Worm (Caenorhabditis elegans) whole organism, late embryonic: Measurements from ENCODE around the gene T21D12.7.

Source experiments
- F13H6.1 ChIP-seq: sonication (generic microtip); optimal IDR thresholded peaks from 2 replicates; lab custom pipeline; 2016; ENCODE audit warnings: missing genetic modification characterization, missing compliant biosample characterization
- K09A11.1 ChIP-seq: sonication (generic microtip); optimal IDR thresholded peaks from 2 replicates; lab custom pipeline; 2017; ENCODE audit warnings: antibody characterized with exemption, mild to moderate bottlenecking, missing genetic modification characterization, missing compliant biosample characterization; ENCODE audit not compliant: insufficient read depth
- ahr-1 ChIP-seq: sonication (generic microtip); optimal IDR thresholded peaks from 2 replicates; lab custom pipeline; 2016; ENCODE audit warnings: missing genetic modification characterization, missing compliant biosample characterization
- ama-1 ChIP-seq: fragments of 150-350 bp; optimal IDR thresholded peaks from 2 replicates; lab custom pipeline; 2014
- ceh-18 ChIP-seq: sonication (generic microtip); optimal IDR thresholded peaks from 2 replicates; lab custom pipeline; 2016; ENCODE audit warnings: missing genetic modification characterization, missing compliant biosample characterization
- ceh-19 ChIP-seq: fragments of 200-800 bp; sonication (Bioruptor generic); optimal IDR thresholded peaks from 2 replicates; lab custom pipeline; 2018; ENCODE audit warnings: mild to moderate bottlenecking, missing genetic modification characterization, missing compliant biosample characterization
- ceh-2 ChIP-seq: sonication (generic microtip); optimal IDR thresholded peaks from 2 replicates; lab custom pipeline; 2016; ENCODE audit warnings: missing genotype, missing genetic modification characterization, missing compliant biosample characterization
- ceh-22 ChIP-seq: sonication (generic microtip); optimal IDR thresholded peaks from 2 replicates; lab custom pipeline; 2017; ENCODE audit warnings: missing biosample characterization, missing genetic modification characterization
- ceh-31 ChIP-seq: sonication (generic microtip); optimal IDR thresholded peaks from 2 replicates; lab custom pipeline; 2016; ENCODE audit warnings: missing genetic modification characterization, missing compliant biosample characterization
- ceh-45 ChIP-seq: fragments of 200-800 bp; sonication (Bioruptor generic); IDR thresholded peaks from 2 replicates; pipeline ENCODE4 v1.3.6; 2022; ENCODE audit warnings: missing genetic modification reagents, missing genetic modification characterization, missing compliant biosample characterization
- ceh-6 ChIP-seq: fragments of 200-800 bp; sonication (Bioruptor generic); optimal IDR thresholded peaks from 2 replicates; lab custom pipeline; 2018; ENCODE audit warnings: mild to moderate bottlenecking, missing genetic modification characterization, missing compliant biosample characterization
- che-1 ChIP-seq: sonication (generic microtip); optimal IDR thresholded peaks from 2 replicates; lab custom pipeline; 2016; ENCODE audit warnings: mild to moderate bottlenecking, missing genetic modification characterization, missing compliant biosample characterization
- elt-4 ChIP-seq: sonication (generic microtip); optimal IDR thresholded peaks from 2 replicates; lab custom pipeline; 2016; ENCODE audit warnings: missing genetic modification characterization, missing compliant biosample characterization
- ets-4 ChIP-seq: sonication (generic microtip); optimal IDR thresholded peaks from 2 replicates; lab custom pipeline; 2016; ENCODE audit warnings: missing genetic modification characterization, missing compliant biosample characterization
- fax-1 ChIP-seq: sonication (generic microtip); optimal IDR thresholded peaks from 2 replicates; lab custom pipeline; 2016; ENCODE audit warnings: missing genotype, missing genetic modification characterization, missing compliant biosample characterization
- fkh-10 ChIP-seq: fragments of 150-350 bp; optimal IDR thresholded peaks from 2 replicates; lab custom pipeline; 2014; ENCODE audit warnings: missing biosample characterization, missing genetic modification reagents, missing genetic modification characterization
- hlh-13 ChIP-seq: fragments of 200-800 bp; sonication (Bioruptor generic); optimal IDR thresholded peaks from 2 replicates; lab custom pipeline; 2018; ENCODE audit warnings: mild to moderate bottlenecking, missing genetic modification characterization, missing compliant biosample characterization
- hlh-15 ChIP-seq: sonication (generic microtip); optimal IDR thresholded peaks from 2 replicates; lab custom pipeline; 2016; ENCODE audit warnings: missing genetic modification characterization, missing compliant biosample characterization
- hlh-30 ChIP-seq: sonication (generic microtip); optimal IDR thresholded peaks from 2 replicates; lab custom pipeline; 2017; ENCODE audit warnings: antibody characterized with exemption, missing genetic modification characterization, missing compliant biosample characterization; ENCODE audit not compliant: insufficient read depth
- hlh-8 ChIP-seq: sonication (generic microtip); optimal IDR thresholded peaks from 2 replicates; lab custom pipeline; 2016; ENCODE audit warnings: missing genotype, missing genetic modification characterization, missing compliant biosample characterization
- mec-3 ChIP-seq: sonication (generic microtip); optimal IDR thresholded peaks from 2 replicates; lab custom pipeline; 2016; ENCODE audit warnings: borderline replicate concordance, missing genetic modification characterization, missing compliant biosample characterization
- nhr-232 ChIP-seq: sonication (generic microtip); optimal IDR thresholded peaks from 2 replicates; lab custom pipeline; 2016; ENCODE audit warnings: missing genetic modification characterization, missing compliant biosample characterization
- npax-4 ChIP-seq: sonication (generic microtip); optimal IDR thresholded peaks from 2 replicates; lab custom pipeline; 2016; ENCODE audit warnings: missing genetic modification characterization, missing compliant biosample characterization
- odd-2 ChIP-seq: sonication (generic microtip); optimal IDR thresholded peaks from 2 replicates; lab custom pipeline; 2017; ENCODE audit warnings: antibody characterized with exemption, mild to moderate bottlenecking, missing genetic modification characterization, missing compliant biosample characterization
- pag-3 ChIP-seq: sonication (generic microtip); optimal IDR thresholded peaks from 2 replicates; lab custom pipeline; 2016; ENCODE audit warnings: missing compliant biosample characterization, missing genetic modification characterization, borderline replicate concordance
- pax-1 ChIP-seq: fragments of 150-350 bp; optimal IDR thresholded peaks from 2 replicates; lab custom pipeline; 2014; ENCODE audit warnings: missing biosample characterization, missing genetic modification characterization
- pha-2 ChIP-seq: sonication (generic microtip); optimal IDR thresholded peaks from 2 replicates; lab custom pipeline; 2017; ENCODE audit warnings: mild to moderate bottlenecking, missing genetic modification characterization, missing compliant biosample characterization
- pha-4 ChIP-seq: fragments of 150-350 bp; optimal IDR thresholded peaks from 2 replicates; lab custom pipeline; 2018; ENCODE audit warnings: missing biosample characterization, missing genetic modification reagents, missing genetic modification characterization
- pqm-1 ChIP-seq: sonication (generic microtip); optimal IDR thresholded peaks from 2 replicates; lab custom pipeline; 2016; ENCODE audit warnings: missing genetic modification characterization, missing compliant biosample characterization
- pros-1 ChIP-seq: fragments of 150-350 bp; optimal IDR thresholded peaks from 2 replicates; lab custom pipeline; 2014; ENCODE audit warnings: missing biosample characterization, missing genetic modification reagents, missing genetic modification characterization
- ref-2 ChIP-seq: sonication (generic microtip); optimal IDR thresholded peaks from 2 replicates; lab custom pipeline; 2016; ENCODE audit warnings: missing genetic modification characterization, missing compliant biosample characterization
- rnt-1 ChIP-seq: sonication (generic microtip); optimal IDR thresholded peaks from 2 replicates; lab custom pipeline; 2016; ENCODE audit warnings: missing genetic modification characterization, missing compliant biosample characterization
- sox-4 ChIP-seq: sonication (generic microtip); optimal IDR thresholded peaks from 2 replicates; lab custom pipeline; 2017; ENCODE audit warnings: mild to moderate bottlenecking, missing genetic modification characterization, inconsistent platforms, missing compliant biosample characterization
- tbx-2 ChIP-seq: sonication (generic microtip); optimal IDR thresholded peaks from 2 replicates; lab custom pipeline; 2016; ENCODE audit warnings: missing genetic modification characterization, missing compliant biosample characterization
- unc-55 ChIP-seq: sonication (generic microtip); optimal IDR thresholded peaks from 2 replicates; lab custom pipeline; 2017; ENCODE audit warnings: missing biosample characterization, missing genetic modification reagents, missing genetic modification characterization

The T21D12.7 gene

DNA sequence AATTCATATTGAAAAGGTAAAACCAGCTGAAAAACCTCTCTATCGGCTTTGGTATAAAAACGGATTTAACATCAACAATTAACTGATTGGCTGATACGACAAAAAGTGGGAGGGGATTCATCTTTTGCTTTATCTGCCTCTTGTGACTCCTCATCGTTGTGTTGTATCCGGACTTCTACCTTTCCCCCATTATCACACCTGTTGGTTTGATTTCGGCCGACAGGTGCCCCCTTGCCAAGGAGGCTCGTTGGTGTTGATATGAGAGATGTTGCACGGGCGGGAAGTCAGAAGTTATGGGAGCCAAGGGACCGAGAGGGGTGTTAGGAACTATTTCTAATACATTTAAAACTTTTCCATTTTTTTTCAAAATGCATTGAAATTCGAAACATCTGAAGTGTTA, 23.2 kb upstream of the T21D12.7 start:
- TF ChIP-seq pax-1: no peak
- TF ChIP-seq unc-55 (GFP tag; lab: Kevin White, UChicago): peak; percentile 57

DNA sequence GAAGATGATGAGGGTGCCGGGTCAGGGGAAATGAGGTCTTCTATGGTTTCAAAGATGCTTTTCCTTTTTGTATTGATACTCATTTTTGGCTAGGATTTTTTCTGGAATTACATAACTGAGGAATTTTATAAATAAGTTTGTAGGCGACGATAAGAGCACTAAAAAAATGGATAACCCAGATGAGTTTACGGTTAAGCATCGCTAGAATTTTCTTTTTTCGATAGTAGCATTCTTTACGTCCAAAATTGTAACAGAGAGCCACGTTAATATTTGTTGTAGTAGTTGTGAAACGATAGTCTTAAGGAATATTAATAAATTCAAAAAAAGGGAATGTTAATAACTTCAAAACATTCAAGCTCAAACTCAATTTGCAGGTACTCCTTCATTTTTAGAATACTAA, 22.4 kb upstream of the T21D12.7 start, which contains the start of gene snai-1:
TSS of gene snai-1 (minus strand) at position 101 of the 400 bp plus-strand sequence.
- TF ChIP-seq ceh-18 (tag; lab: Kevin White, UChicago) (no peak), fax-1 (tag; lab: Kevin White, UChicago) (no peak), pros-1 (tag; lab: Kevin White, UChicago) (no peak), ceh-2 (tag; lab: Kevin White, UChicago) (no peak), odd-2 (no peak), che-1 (tag; lab: Kevin White, UChicago) (no peak), F13H6.1 (tag; lab: Kevin White, UChicago) (no peak), unc-55 (GFP tag; lab: Kevin White, UChicago) (no peak), sox-4 (no peak), npax-4 (no peak), K09A11.1 (tag; lab: Kevin White, UChicago) (no peak), ceh-22 (tag; lab: Kevin White, UChicago) (no peak), mec-3 (tag; lab: Kevin White, UChicago) (no peak), ahr-1 (tag; lab: Kevin White, UChicago) (no peak), elt-4 (tag; lab: Kevin White, UChicago) (no peak), pag-3 (tag; lab: Kevin White, UChicago) (no peak)

DNA sequence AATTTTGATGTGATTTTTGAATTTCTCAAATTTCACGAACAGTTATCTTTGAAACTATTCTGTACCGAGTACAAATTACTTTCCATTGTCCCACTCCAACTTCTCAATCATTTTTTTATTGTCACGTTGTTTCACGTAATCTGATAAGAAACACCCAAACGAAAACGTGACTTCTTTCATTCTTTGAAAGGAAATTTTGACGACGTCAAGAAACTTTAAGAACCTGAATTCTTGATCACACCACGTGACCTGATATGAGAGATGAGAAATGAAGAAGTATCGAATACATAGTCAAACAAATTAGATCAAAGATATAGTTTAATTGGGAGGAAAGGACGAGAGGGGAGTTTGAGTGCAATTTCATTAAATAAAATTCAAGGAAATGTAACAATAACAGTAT, 18.3 kb upstream of the T21D12.7 start:
- TF ChIP-seq ahr-1 (tag; lab: Kevin White, UChicago) (no peak), nhr-232 (no peak), hlh-13 (GFP tag; lab: Kevin White, UChicago) (no peak), ets-4 (tag; lab: Kevin White, UChicago) (no peak), ama-1 (lab: Kevin White, UChicago) (no peak), fkh-10 (GFP tag; lab: Kevin White, UChicago) (no peak), ceh-45 (GFP tag; lab: Robert Waterston, UW) (no peak), ceh-19 (GFP tag; lab: Kevin White, UChicago) (no peak), ceh-18 (tag; lab: Kevin White, UChicago) (no peak), odd-2 (no peak), ref-2 (tag; lab: Kevin White, UChicago) (no peak), hlh-30 (no peak), ceh-31 (no peak), pha-2 (tag; lab: Kevin White, UChicago) (no peak), pros-1 (tag; lab: Kevin White, UChicago) (no peak), sox-4 (no peak), pqm-1 (no peak), hlh-8 (no peak), ceh-6 (GFP tag; lab: Kevin White, UChicago) (no peak), rnt-1 (tag; lab: Kevin White, UChicago) (no peak)

DNA sequence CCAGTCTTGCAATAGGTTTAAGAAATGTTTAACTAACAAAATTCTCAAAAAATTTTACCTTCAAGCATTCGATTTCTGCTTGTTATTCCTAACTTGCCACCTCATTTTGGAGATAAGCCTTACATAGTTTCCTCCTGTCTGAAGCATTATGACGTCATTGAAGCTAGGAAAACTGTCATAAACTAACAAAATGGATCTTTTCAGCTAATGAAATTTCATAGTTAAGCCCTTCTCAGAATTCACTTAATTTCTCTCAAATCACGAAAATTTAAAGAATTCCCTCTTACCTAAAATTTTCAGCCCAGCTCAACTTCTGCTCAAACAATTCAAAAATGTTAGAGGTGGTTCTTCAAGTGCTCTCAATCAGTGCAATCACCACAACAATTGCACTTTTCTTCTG, 15.9 kb upstream of the T21D12.7 start, which contains the start of gene swt-1:
TSS of gene swt-1 (plus strand) at position 301 of the 400 bp plus-strand sequence.
- TF ChIP-seq pros-1 (tag; lab: Kevin White, UChicago) (no peak), tbx-2 (no peak), ceh-19 (GFP tag; lab: Kevin White, UChicago) (no peak), hlh-15 (tag; lab: Kevin White, UChicago) (no peak), F13H6.1 (tag; lab: Kevin White, UChicago) (no peak), pha-4 (no peak), unc-55 (GFP tag; lab: Kevin White, UChicago) (no peak), ceh-18 (tag; lab: Kevin White, UChicago) (no peak), hlh-8 (no peak), fax-1 (tag; lab: Kevin White, UChicago) (no peak), sox-4 (no peak), ahr-1 (tag; lab: Kevin White, UChicago) (no peak)
